Fruit fly (Drosophila melanogaster) whole organism, adult: ENCODE measurements around the gene LPCAT.

Experiments
- CG14711 ChIP-seq: fragments of 200-800 bp; sonication (Bioruptor generic); optimal IDR thresholded peaks from 2 replicates; lab custom pipeline; 2018; ENCODE audit warnings: missing biosample characterization, mild to moderate bottlenecking, missing genetic modification characterization, moderate library complexity
- CG33017 ChIP-seq: fragments of 200-800 bp; sonication (Bioruptor generic); optimal IDR thresholded peaks from 2 replicates; lab custom pipeline; 2018; ENCODE audit warnings: missing biosample characterization, mild to moderate bottlenecking, missing genetic modification characterization, moderate library complexity
- Crg-1 ChIP-seq: fragments of 200-800 bp; sonication (Bioruptor generic); optimal IDR thresholded peaks from 2 replicates; lab custom pipeline; 2016; ENCODE audit warnings: missing biosample characterization, missing genetic modification characterization
- Mnt ChIP-seq: fragments of 200-800 bp; sonication (Bioruptor generic); optimal IDR thresholded peaks from 2 replicates; lab custom pipeline; 2016; ENCODE audit warnings: missing biosample characterization, mild to moderate bottlenecking, missing genetic modification characterization
- bab1 ChIP-seq: fragments of 200-800 bp; sonication (Bioruptor generic); optimal IDR thresholded peaks from 3 replicates; lab custom pipeline; 2019; ENCODE audit warnings: missing biosample characterization, mild to moderate bottlenecking, missing genetic modification characterization, moderate library complexity
- cic ChIP-seq: fragments of 200-800 bp; sonication (Bioruptor generic); optimal IDR thresholded peaks from 2 replicates; lab custom pipeline; 2017; ENCODE audit warnings: missing biosample characterization, mild to moderate bottlenecking, missing genetic modification characterization, moderate library complexity
- pad ChIP-seq: fragments of 200-800 bp; sonication (Bioruptor generic); optimal IDR thresholded peaks from 3 replicates; lab custom pipeline; 2017; ENCODE audit warnings: missing biosample characterization, missing genetic modification characterization, mild to moderate bottlenecking, moderate library complexity, missing genetic modification reagents

DNA sequence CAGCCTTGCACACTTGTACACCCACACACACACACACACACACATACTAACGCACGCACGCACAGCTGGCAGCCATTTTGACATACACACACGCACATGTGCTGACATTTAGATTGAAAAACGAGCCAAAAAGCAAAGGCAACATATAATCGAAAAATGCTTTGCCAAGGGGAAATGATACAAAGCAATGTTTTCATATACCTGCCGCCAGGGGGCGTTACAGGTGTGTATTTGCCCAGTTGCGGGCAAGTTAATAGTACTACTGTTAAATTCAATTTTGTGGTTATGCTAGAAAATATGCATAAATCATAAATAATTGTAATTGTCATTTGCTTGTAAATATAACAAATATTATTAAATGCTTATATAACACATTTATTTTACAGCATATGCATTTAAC is 47.3 kb downstream of the LPCAT start:
- TF ChIP-seq CG14711 (tag; lab: Kevin White, UChicago) (no peak), Mnt (GFP tag; lab: Kevin White, UChicago) (no peak), Crg-1 (GFP tag; lab: Kevin White, UChicago) (no peak), bab1 (no peak), CG33017 (tag; lab: Kevin White, UChicago) (no peak), cic (GFP tag; lab: Kevin White, UChicago) (no peak), pad (GFP tag; lab: Kevin White, UChicago) (no peak)
